Worm (Caenorhabditis elegans) whole organism, L4 larva: ENCODE results near the gene F21D9.1.

Experiments used
- lsy-2 ChIP-seq, 2 experiments: fragments of 150-350 bp in 1 of 2; sonication (generic microtip) in 1 of 2; optimal IDR thresholded peaks; 2 replicates each; lab custom pipeline; 2014 to 2017; ENCODE audit warnings: missing biosample characterization in 2 of 2, missing genetic modification characterization in 2 of 2
- nhr-237 ChIP-seq: sonication (generic microtip); optimal IDR thresholded peaks from 2 replicates; lab custom pipeline; 2017; ENCODE audit warnings: missing biosample characterization, missing genetic modification characterization
- nhr-25 ChIP-seq: sonication (generic microtip); optimal IDR thresholded peaks from 2 replicates; lab custom pipeline; 2017; ENCODE audit warnings: missing genetic modification characterization, mild to moderate bottlenecking, missing compliant biosample characterization, antibody characterized with exemption, moderate library complexity, borderline replicate concordance; ENCODE audit not compliant: insufficient read depth
- nhr-28 ChIP-seq: fragments of 150-350 bp; optimal IDR thresholded peaks from 2 replicates; lab custom pipeline; 2014; ENCODE audit warnings: missing biosample characterization, missing genetic modification characterization
- nhr-42 ChIP-seq: fragments of 200-800 bp; sonication (Bioruptor generic); IDR thresholded peaks from 2 replicates; pipeline ENCODE4 v1.3.6; 2022; ENCODE audit warnings: missing genetic modification characterization, missing compliant biosample characterization
- nhr-77 ChIP-seq: fragments of 150-350 bp; optimal IDR thresholded peaks from 2 replicates; lab custom pipeline; 2014; ENCODE audit warnings: missing biosample characterization, missing genetic modification characterization

- no peak for TF ChIP-seq nhr-77 (tag; lab: Kevin White, UChicago)
- TF ChIP-seq nhr-28 = no peak
- TF ChIP-seq lsy-2 (tag; optimal IDR thresholded peaks at IDR 0.05; lab: Kevin White, UChicago) = no peak
- no peak for TF ChIP-seq nhr-42 (GFP tag; lab: Robert Waterston, UW)
- TF ChIP-seq nhr-25 (tag; lab: Kevin White, UChicago) = no peak
- TF ChIP-seq nhr-237 = no peak
These were observed 3.6 kb upstream of the F21D9.1 start for ce11 chrV:19260686-19261085.
